Worm (Caenorhabditis elegans): ENCODE measurements around the gene F58F12.4.

- no peak for TF ChIP-seq W03F9.2 (tag; optimal IDR thresholded peaks at IDR 0.05)
- no peak for TF ChIP-seq him-1 (tag; optimal IDR thresholded peaks at IDR 0.05)
- TF ChIP-seq dao-5 (tag; optimal IDR thresholded peaks at IDR 0.05), result no peak
These were observed 16.7 kb downstream of the F58F12.4 start, which contains the start of gene T25D10.1 for ce11 chrII:6403233-6403632.

Measured in whole organism, L4/young adult.